Fruit fly (Drosophila melanogaster): Measurements from ENCODE around the gene Or71a.

Gene Or71a

DNA sequence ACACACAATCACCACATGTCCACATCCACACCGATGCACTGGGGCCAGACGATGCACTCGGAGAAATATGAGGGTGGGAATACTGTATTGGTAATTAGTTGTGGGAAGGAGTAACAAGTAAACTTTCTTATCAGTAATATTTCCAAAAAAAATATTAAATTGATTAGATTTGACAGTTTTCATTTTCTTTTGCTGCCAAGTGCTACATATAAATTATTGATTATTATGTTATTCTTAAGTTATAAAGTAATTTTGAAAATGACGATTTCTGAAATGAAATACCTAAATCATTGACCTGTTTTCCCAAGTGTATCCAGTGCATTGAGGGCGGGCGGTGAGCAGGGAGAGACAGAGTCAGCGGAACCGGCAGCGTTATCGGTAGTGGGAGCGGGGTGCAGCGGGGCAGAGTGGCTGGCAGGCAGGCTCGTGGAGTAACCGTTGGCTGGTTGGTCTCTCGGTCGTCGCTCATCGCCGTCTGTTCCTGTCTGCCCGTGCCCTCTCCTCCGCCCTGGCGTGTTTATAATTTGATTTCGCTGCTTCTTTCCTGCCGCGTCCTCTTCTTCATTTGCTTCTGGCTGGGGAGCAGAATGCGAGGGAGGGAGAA, 29.6 kb upstream of the Or71a start (continued):
- TF ChIP-seq CG18262 (tag; optimal IDR thresholded peaks at IDR 0.05): peak; percentile 86
- no peak for TF ChIP-seq CG4730 (GFP tag; IDR thresholded peaks at IDR 0.05)
- no peak for TF ChIP-seq bbx (GFP tag; IDR thresholded peaks at IDR 0.05; ENCODE audit: partially characterized antibody)
- TF ChIP-seq CG10979 (tag; optimal IDR thresholded peaks at IDR 0.05): peak; percentile 80
- peak; percentile 87 for TF ChIP-seq Drgx (GFP tag; IDR thresholded peaks at IDR 0.05)
- peak; percentile 65 for TF ChIP-seq Blimp-1 (GFP tag; optimal IDR thresholded peaks at IDR 0.05)
- TF ChIP-seq CG17186 (GFP tag; optimal IDR thresholded peaks at IDR 0.05): no peak
- peak; percentile 14 for TF ChIP-seq CG30431 (GFP tag; optimal IDR thresholded peaks at IDR 0.05)
- no peak for TF ChIP-seq Hr51 (GFP tag; optimal IDR thresholded peaks at IDR 0.05)
- TF ChIP-seq dimm (GFP tag; IDR thresholded peaks at IDR 0.05): 0 out of 2 replicates have a peak, but pooled peaks have one; percentile 24
- peak; percentile 89 for TF ChIP-seq CG17361 (GFP tag; IDR thresholded peaks at IDR 0.05)
- TF ChIP-seq H15 (GFP tag; IDR thresholded peaks at IDR 0.05): no peak
- TF ChIP-seq Doc2 (GFP tag; IDR thresholded peaks at IDR 0.05): no peak
- peak; percentile 74 for TF ChIP-seq vvl (GFP tag; IDR thresholded peaks at IDR 0.05)
- no peak for TF ChIP-seq HLHmδ (GFP tag; optimal IDR thresholded peaks at IDR 0.05)
- TF ChIP-seq zf30C (GFP tag; optimal IDR thresholded peaks at IDR 0.05): peak; percentile 76
- peak; percentile 40 for TF ChIP-seq Hr3 (GFP tag; optimal IDR thresholded peaks at IDR 0.05)
- no peak for TF ChIP-seq sc (optimal IDR thresholded peaks at IDR 0.05)
- peak; percentile 45 for TF ChIP-seq sc (GFP tag; optimal IDR thresholded peaks at IDR 0.05)
- no peak for TF ChIP-seq nau (GFP tag; optimal IDR thresholded peaks at IDR 0.05)
- TF ChIP-seq ssp (GFP tag; IDR thresholded peaks at IDR 0.05): 0 out of 2 replicates have a peak, but pooled peaks have one; percentile 16
- no peak for TF ChIP-seq fd3F (GFP tag; optimal IDR thresholded peaks at IDR 0.05)
- TF ChIP-seq CG10959 (GFP tag; IDR thresholded peaks at IDR 0.05): 0 out of 2 replicates have a peak, but pooled peaks have one; percentile 7
- peak; percentile 84 for TF ChIP-seq crol (GFP tag; IDR thresholded peaks at IDR 0.05)
- TF ChIP-seq Spps (tag; optimal IDR thresholded peaks at IDR 0.05): peak; percentile 39
- TF ChIP-seq ken (GFP tag; IDR thresholded peaks at IDR 0.05): no peak
- TF ChIP-seq ewg (GFP tag; optimal IDR thresholded peaks at IDR 0.05): peak; percentile 44
- TF ChIP-seq CG14050 (GFP tag; IDR thresholded peaks at IDR 0.05): no peak
- no peak for TF ChIP-seq CG2116 (GFP tag; optimal IDR thresholded peaks at IDR 0.05)
- TF ChIP-seq Aef1 (GFP tag; IDR thresholded peaks at IDR 0.05): no peak
- TF ChIP-seq row (GFP tag; IDR thresholded peaks at IDR 0.05): peak; percentile 54; the same call in 2 of the 3 replicates
- no peak for TF ChIP-seq CG11696 (GFP tag; IDR thresholded peaks at IDR 0.05)
- no peak for TF ChIP-seq CG7987 (GFP tag; optimal IDR thresholded peaks at IDR 0.05)
- TF ChIP-seq CG6813 (GFP tag; optimal IDR thresholded peaks at IDR 0.05): peak; percentile 47
- TF ChIP-seq trem (tag; optimal IDR thresholded peaks at IDR 0.05): peak; percentile 43
- peak; percentile 69 for TF ChIP-seq CG8388 (GFP tag; optimal IDR thresholded peaks at IDR 0.05)
- TF ChIP-seq pnt (GFP tag; optimal IDR thresholded peaks at IDR 0.05): peak; percentile 8
- TF ChIP-seq chif (GFP tag; optimal IDR thresholded peaks at IDR 0.05): peak in 1 of 2 experiments; percentile 1
- peak; percentile 9; the same call in 1 of the 2 replicates for TF ChIP-seq CG10366 (GFP tag; IDR thresholded peaks at IDR 0.05)
- TF ChIP-seq CG1603 (tag; optimal IDR thresholded peaks at IDR 0.05): no peak
- peak; percentile 64 for TF ChIP-seq CG15601 (tag; optimal IDR thresholded peaks at IDR 0.05)
- TF ChIP-seq nerfin-1 (tag; optimal IDR thresholded peaks at IDR 0.05): peak; percentile 30
- TF ChIP-seq Hmx (GFP tag; optimal IDR thresholded peaks at IDR 0.05): no peak
- TF ChIP-seq gsb-n (tag; optimal IDR thresholded peaks at IDR 0.05): peak; percentile 65
- no peak for TF ChIP-seq ash1 (GFP tag; optimal IDR thresholded peaks at IDR 0.05)
- no peak for TF ChIP-seq Dp (GFP tag; optimal IDR thresholded peaks at IDR 0.05)
- peak; percentile 89 for TF ChIP-seq nom (GFP tag; optimal IDR thresholded peaks at IDR 0.05)
- TF ChIP-seq crp (GFP tag; optimal IDR thresholded peaks at IDR 0.05): peak in 1 of 2 experiments; percentile 7
- peak; percentile 40 for TF ChIP-seq ATbp (GFP tag; optimal IDR thresholded peaks at IDR 0.05)
